Fruit fly (Drosophila melanogaster) whole organism, wandering third instar larva: ENCODE data around the gene CROT.
A peak's percentile ranks its signal among the peaks of the same experiment; 100 is the strongest.

Experiments used
- Abd-B ChIP-seq: fragments of >200 bp; optimal IDR thresholded peaks from 2 replicates; lab custom pipeline; 2017; ENCODE audit warnings: missing biosample characterization, missing genetic modification characterization
- CG32264 ChIP-seq: fragments of 200-800 bp; sonication (Bioruptor generic); optimal IDR thresholded peaks from 2 replicates; lab custom pipeline; 2016; ENCODE audit warnings: missing biosample characterization, missing genetic modification characterization
- CG9705 ChIP-seq: fragments of 200-800 bp; sonication (Bioruptor generic); optimal IDR thresholded peaks from 2 replicates; lab custom pipeline; 2018; ENCODE audit warnings: missing biosample characterization, mild to moderate bottlenecking, missing genetic modification characterization
- CrebA ChIP-seq: fragments of 200-800 bp; sonication (Bioruptor generic); optimal IDR thresholded peaks from 2 replicates; lab custom pipeline; 2016; ENCODE audit warnings: missing biosample characterization, mild to moderate bottlenecking, missing genetic modification characterization, borderline replicate concordance
- Dfd ChIP-seq: fragments of >200 bp; optimal IDR thresholded peaks from 2 replicates; lab custom pipeline; 2017; ENCODE audit warnings: missing biosample characterization, missing genetic modification characterization
- Dif ChIP-seq: fragments of 200-275, 200-300 bp; sonication (Bioruptor generic); optimal IDR thresholded peaks from 2 replicates; lab custom pipeline; 2018; ENCODE audit warnings: missing biosample characterization, missing genetic modification characterization; ENCODE audit not compliant: partially characterized antibody
- GATAd ChIP-seq: sonication (Bioruptor generic); optimal IDR thresholded peaks from 2 replicates; lab custom pipeline; 2016; ENCODE audit warnings: missing biosample characterization, missing genetic modification characterization
- HLH106 ChIP-seq: fragments of 200-800 bp; optimal IDR thresholded peaks from 3 replicates; lab custom pipeline; 2019; ENCODE audit warnings: missing biosample characterization, mild to moderate bottlenecking, missing genetic modification characterization, moderate library complexity
- Hr78 ChIP-seq: fragments of >200 bp; optimal IDR thresholded peaks from 2 replicates; lab custom pipeline; 2017; ENCODE audit warnings: missing biosample characterization, missing genetic modification characterization
- Jra ChIP-seq: sonication (Bioruptor generic); optimal IDR thresholded peaks from 2 replicates; lab custom pipeline; 2016; ENCODE audit warnings: missing biosample characterization, missing genetic modification characterization
- Mio ChIP-seq: sonication (Bioruptor generic); optimal IDR thresholded peaks from 2 replicates; lab custom pipeline; 2016; ENCODE audit warnings: missing biosample characterization, missing genetic modification characterization
- Myc ChIP-seq: fragments of >200 bp; optimal IDR thresholded peaks from 2 replicates; lab custom pipeline; 2017
- Rel ChIP-seq, 2 experiments: fragments of 200-800 bp; sonication (Bioruptor generic) in 1 of 2; optimal IDR thresholded peaks; 2 replicates in 1 of 2; 3 replicates in 1 of 2; lab custom pipeline; 2016 to 2019; ENCODE audit warnings: mild to moderate bottlenecking in 2 of 2, missing biosample characterization in 2 of 2, missing genetic modification characterization in 2 of 2, moderate library complexity in 1 of 2
- Vsx2 ChIP-seq: fragments of 200-300, 225-300 bp; sonication (Bioruptor generic); optimal IDR thresholded peaks from 2 replicates; lab custom pipeline; 2018; ENCODE audit warnings: missing biosample characterization, missing genetic modification characterization; ENCODE audit not compliant: partially characterized antibody
- br ChIP-seq: fragments of 200-800 bp; sonication (Bioruptor generic); optimal IDR thresholded peaks from 2 replicates; lab custom pipeline; 2016; ENCODE audit warnings: missing biosample characterization, missing genetic modification characterization
- brk ChIP-seq: fragments of 200-800 bp; sonication (Bioruptor generic); optimal IDR thresholded peaks from 2 replicates; lab custom pipeline; 2016; ENCODE audit warnings: missing biosample characterization, mild to moderate bottlenecking, missing genetic modification characterization
- dmrt93B ChIP-seq: fragments of 200-800 bp; sonication (Bioruptor generic); optimal IDR thresholded peaks from 2 replicates; lab custom pipeline; 2018; ENCODE audit warnings: missing biosample characterization, mild to moderate bottlenecking, missing genetic modification characterization
- dsf ChIP-seq: sonication (Bioruptor generic); optimal IDR thresholded peaks from 2 replicates; lab custom pipeline; 2016; ENCODE audit warnings: missing biosample characterization, missing genetic modification characterization, borderline replicate concordance
- ey ChIP-seq: fragments of 200-800 bp; sonication (Bioruptor generic); optimal IDR thresholded peaks from 2 replicates; lab custom pipeline; 2016; ENCODE audit warnings: missing biosample characterization, missing genetic modification characterization
- foxo ChIP-seq, 2 experiments: fragments of 200-800 bp; sonication (Bioruptor generic); optimal IDR thresholded peaks; 2 replicates in 1 of 2; 3 replicates in 1 of 2; lab custom pipeline; 2016 to 2017; ENCODE audit warnings: missing biosample characterization in 2 of 2, missing genetic modification characterization in 2 of 2
- fru ChIP-seq: fragments of 200-800 bp; sonication (Bioruptor generic); optimal IDR thresholded peaks from 3 replicates; lab custom pipeline; 2016; ENCODE audit warnings: missing biosample characterization, mild to moderate bottlenecking, missing genetic modification characterization
- h ChIP-seq: fragments of 200-800 bp; sonication (Bioruptor generic); optimal IDR thresholded peaks from 3 replicates; lab custom pipeline; 2016; ENCODE audit warnings: missing biosample characterization, mild to moderate bottlenecking, missing genetic modification characterization
- pan ChIP-seq: fragments of >200 bp; optimal IDR thresholded peaks from 2 replicates; lab custom pipeline; 2017
- psq ChIP-seq: fragments of 200-800 bp; sonication (Bioruptor generic); optimal IDR thresholded peaks from 3 replicates; lab custom pipeline; 2017; ENCODE audit warnings: missing biosample characterization, mild to moderate bottlenecking, missing genetic modification characterization, moderate library complexity
- sage ChIP-seq: fragments of 200-800 bp; sonication (Bioruptor generic); optimal IDR thresholded peaks from 2 replicates; lab custom pipeline; 2016; ENCODE audit warnings: missing biosample characterization, mild to moderate bottlenecking, missing genetic modification characterization
- tai ChIP-seq: sonication (Bioruptor generic); optimal IDR thresholded peaks from 2 replicates; lab custom pipeline; 2016; ENCODE audit warnings: missing biosample characterization, missing genetic modification characterization
- usp ChIP-seq: fragments of >200 bp; optimal IDR thresholded peaks from 2 replicates; lab custom pipeline; 2017; ENCODE audit warnings: missing biosample characterization, missing genetic modification characterization
- woc ChIP-seq: sonication (Bioruptor generic); optimal IDR thresholded peaks from 2 replicates; lab custom pipeline; 2016; ENCODE audit warnings: missing biosample characterization, mild to moderate bottlenecking, missing genetic modification characterization

The CROT gene

DNA sequence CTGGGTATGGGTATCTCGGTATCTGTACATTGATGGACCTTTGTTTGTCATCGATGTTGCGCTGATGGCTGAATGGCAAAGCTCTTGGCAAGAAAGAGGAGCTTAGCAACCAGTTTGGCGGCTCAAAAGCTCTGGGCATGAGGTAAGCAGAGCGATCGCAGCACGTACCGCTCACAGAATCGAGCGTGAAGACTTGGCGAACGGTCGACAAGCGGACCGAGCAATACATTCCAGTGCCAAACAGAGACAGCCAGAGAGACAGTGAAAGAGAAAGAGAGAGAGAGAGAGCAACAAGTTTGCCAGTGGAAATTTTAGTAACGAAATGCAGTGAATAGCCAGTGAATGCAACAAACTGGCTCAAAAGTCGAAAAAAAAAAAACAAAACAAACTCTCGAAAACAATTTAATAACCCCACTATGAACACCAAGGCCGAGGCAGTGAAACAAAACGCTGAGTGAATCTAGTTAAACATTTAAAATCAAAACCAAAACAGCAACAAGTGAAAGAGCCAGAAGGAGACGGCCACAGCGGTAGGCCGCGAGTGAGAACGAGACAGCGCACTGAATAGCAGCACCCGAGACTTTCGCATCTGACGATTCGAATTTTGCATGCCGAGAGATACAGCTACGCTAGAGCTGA, 29.9 kb upstream of the CROT start, which contains the start of gene Ets98B:
TSS of gene Ets98B (plus strand) at position 172 of the 639 bp plus-strand sequence.
- TF ChIP-seq dmrt93B (GFP tag; lab: Kevin White, UChicago) (no peak), h (GFP tag; lab: Kevin White, UChicago) (peak; percentile 14), GATAd (GFP tag; lab: Kevin White, UChicago) (no peak), Abd-B (GFP tag; lab: Kevin White, UChicago) (no peak), Hr78 (GFP tag; lab: Kevin White, UChicago) (no peak), Dif (GFP tag; lab: Kevin White, UChicago) (peak; percentile 69), Vsx2 (GFP tag; lab: Kevin White, UChicago) (peak; percentile 56), psq (GFP tag; lab: Kevin White, UChicago) (peak; percentile 23), foxo (GFP tag; optimal IDR thresholded peaks at IDR 0.05; lab: Kevin White, UChicago) (peak in 1 of 2 experiments; percentile 5)
- TF ChIP-seq, all 38 proteins: peak for 5

dm6 chr3R:27706039-27706580, 441 bp downstream of the CROT start:
- no peak for TF ChIP-seq Rel (GFP tag; optimal IDR thresholded peaks at IDR 0.05; lab: Kevin White, UChicago)
- TF ChIP-seq Rel (tag; optimal IDR thresholded peaks at IDR 0.05; lab: Kevin White, UChicago) = peak; percentile 97
- TF ChIP-seq Mio (GFP tag; lab: Kevin White, UChicago) = no peak
- TF ChIP-seq, all 38 proteins: peak for 1

DNA sequence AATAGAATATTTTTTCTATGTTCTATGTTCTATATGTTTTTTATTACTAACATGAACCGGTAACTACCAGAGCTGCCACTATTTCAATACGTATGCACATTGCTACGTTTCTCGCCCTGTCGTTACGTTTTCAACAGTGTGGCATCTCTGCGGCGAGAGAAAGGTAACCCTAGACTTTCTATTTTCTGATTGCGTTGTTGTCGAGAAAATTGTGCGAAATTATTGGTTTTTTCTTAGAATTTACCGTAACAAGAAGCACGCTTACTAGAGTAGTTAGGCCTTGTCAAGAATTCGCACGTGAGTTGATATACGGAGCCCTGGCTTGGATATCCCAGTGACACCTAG, 6.3 kb downstream of the CROT start, which contains the start of gene btz:
TSS of gene btz (plus strand) at position 133 of the 345 bp plus-strand sequence.
- TF ChIP-seq psq (GFP tag; lab: Kevin White, UChicago) = peak; percentile 44
- TF ChIP-seq Dfd (GFP tag; lab: Kevin White, UChicago) = no peak
- peak; percentile 29 for TF ChIP-seq Myc (lab: Kevin White, UChicago)
- TF ChIP-seq CG9705 (GFP tag; lab: Kevin White, UChicago) = no peak
- TF ChIP-seq woc = no peak
- no peak for TF ChIP-seq ey (GFP tag; lab: Kevin White, UChicago)
- TF ChIP-seq tai = no peak
- no peak for TF ChIP-seq brk (GFP tag; lab: Kevin White, UChicago)
- no peak for TF ChIP-seq foxo (GFP tag; optimal IDR thresholded peaks at IDR 0.05; lab: Kevin White, UChicago)
- peak; percentile 9 for TF ChIP-seq h (GFP tag; lab: Kevin White, UChicago)
- no peak for TF ChIP-seq GATAd (GFP tag; lab: Kevin White, UChicago)
- TF ChIP-seq sage (GFP tag; lab: Kevin White, UChicago) = no peak
- no peak for TF ChIP-seq CG32264
- TF ChIP-seq HLH106 (tag; lab: Kevin White, UChicago) = no peak
- TF ChIP-seq dsf (GFP tag; lab: Kevin White, UChicago) = no peak

DNA sequence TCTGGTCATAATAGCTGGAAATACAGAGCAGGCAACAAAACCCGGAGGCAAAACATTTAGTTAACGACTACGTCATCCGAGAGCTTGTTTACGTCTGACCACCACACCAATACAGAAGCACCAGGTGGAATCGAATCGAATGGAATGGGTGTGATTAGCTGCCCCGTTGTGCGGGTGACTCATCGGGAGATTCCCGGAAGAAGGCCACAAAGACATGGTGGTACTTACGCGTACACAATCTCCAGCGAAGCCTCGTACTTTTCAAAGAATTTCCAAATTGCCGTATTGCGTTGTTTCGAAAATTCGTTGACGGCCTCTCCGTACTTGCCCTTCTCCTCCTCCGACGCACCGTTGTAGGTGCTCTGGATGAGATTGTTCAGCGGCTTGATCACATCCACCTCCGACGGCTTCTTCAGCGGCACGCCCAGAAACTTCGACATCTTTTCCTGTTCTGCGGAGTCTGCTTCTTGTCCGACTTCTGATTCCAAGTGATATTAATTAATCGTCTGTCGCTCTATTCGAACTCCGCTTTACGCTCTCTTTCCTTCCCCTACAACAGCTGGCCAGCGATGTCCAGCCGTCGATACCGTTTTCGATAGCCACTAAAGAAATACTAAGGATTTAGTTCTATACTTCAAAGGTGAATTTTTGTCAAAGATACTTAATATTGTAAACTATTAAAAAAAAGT, 6.9 kb downstream of the CROT start, which contains the start of gene ALiX:
TSS of gene ALiX (minus strand) at position 571 of the 689 bp plus-strand sequence.
- TF ChIP-seq Vsx2 (GFP tag; lab: Kevin White, UChicago) (no peak), woc (no peak), sage (GFP tag; lab: Kevin White, UChicago) (no peak), Hr78 (GFP tag; lab: Kevin White, UChicago) (no peak), Rel (GFP tag; optimal IDR thresholded peaks at IDR 0.05; lab: Kevin White, UChicago) (no peak), Rel (tag; optimal IDR thresholded peaks at IDR 0.05; lab: Kevin White, UChicago) (peak; percentile 73), h (GFP tag; lab: Kevin White, UChicago) (no peak), psq (GFP tag; lab: Kevin White, UChicago) (peak; percentile 70)

DNA sequence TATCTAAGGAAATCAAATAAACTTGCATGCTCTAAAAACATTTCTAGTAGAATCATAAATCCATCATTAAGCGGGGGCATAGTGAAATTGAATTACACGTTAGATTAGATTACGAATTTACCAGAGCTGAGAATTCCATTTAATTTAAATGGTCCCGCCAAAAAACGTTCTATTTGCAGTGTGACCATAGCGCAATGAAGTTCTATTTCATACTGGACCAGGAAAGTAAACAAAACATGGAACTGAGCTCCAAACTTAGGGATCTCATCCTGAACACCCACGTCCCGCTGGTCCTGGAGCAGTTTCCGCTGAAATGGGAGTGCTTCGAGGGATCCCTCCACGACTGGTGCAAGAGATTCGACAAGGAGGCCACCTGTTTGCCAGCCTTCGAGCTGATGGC, 11.5 kb downstream of the CROT start, which contains the start of gene HSPBAP1:
TSS of gene HSPBAP1 (plus strand) at position 217 of the 400 bp plus-strand sequence.
- no peak for TF ChIP-seq pan (lab: Kevin White, UChicago)
- no peak for TF ChIP-seq dmrt93B (GFP tag; lab: Kevin White, UChicago)
- TF ChIP-seq foxo (GFP tag; optimal IDR thresholded peaks at IDR 0.05; lab: Kevin White, UChicago) = no peak
- TF ChIP-seq br (GFP tag; lab: Kevin White, UChicago) = no peak
- no peak for TF ChIP-seq sage (GFP tag; lab: Kevin White, UChicago)
- TF ChIP-seq ey (GFP tag; lab: Kevin White, UChicago) = no peak

DNA sequence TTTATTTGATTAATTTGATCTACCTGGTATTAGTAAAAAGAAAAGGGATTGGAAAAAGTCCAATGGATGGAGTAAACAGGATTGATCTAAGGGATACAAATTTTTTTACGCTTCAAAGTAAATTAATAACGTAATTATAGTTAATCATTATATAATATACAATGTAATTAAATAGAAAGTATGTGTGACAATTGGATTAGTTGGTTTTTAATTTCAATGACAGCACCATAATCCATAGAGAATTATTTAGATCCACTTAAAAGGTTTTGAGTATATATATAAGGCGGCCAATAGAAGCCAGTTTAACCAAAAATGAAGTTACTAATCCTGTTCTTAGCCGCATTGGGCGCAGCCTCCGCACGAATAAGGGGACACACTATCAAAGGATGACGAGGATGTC, 12.0 kb downstream of the CROT start, which contains the start of gene Acp98AB:
TSS of gene Acp98AB (plus strand) at position 301 of the 400 bp plus-strand sequence.
- TF ChIP-seq br (GFP tag; lab: Kevin White, UChicago) (no peak), CrebA (GFP tag; lab: Kevin White, UChicago) (no peak), Dif (GFP tag; lab: Kevin White, UChicago) (no peak), ey (GFP tag; lab: Kevin White, UChicago) (no peak), sage (GFP tag; lab: Kevin White, UChicago) (no peak), Vsx2 (GFP tag; lab: Kevin White, UChicago) (no peak), woc (no peak), CG32264 (no peak), psq (GFP tag; lab: Kevin White, UChicago) (no peak), usp (GFP tag; lab: Kevin White, UChicago) (no peak), tai (no peak), pan (lab: Kevin White, UChicago) (no peak), dmrt93B (GFP tag; lab: Kevin White, UChicago) (no peak), dsf (GFP tag; lab: Kevin White, UChicago) (no peak), fru (GFP tag; lab: Kevin White, UChicago) (no peak), Abd-B (GFP tag; lab: Kevin White, UChicago) (no peak), Myc (lab: Kevin White, UChicago) (no peak), Jra (no peak)
